Worm (Caenorhabditis elegans) whole organism, early embryonic: ENCODE results near the gene atad-3.

ENCODE experiments used
- B0310.2 ChIP-seq: sonication (generic microtip); optimal IDR thresholded peaks from 2 replicates; lab custom pipeline; 2016; ENCODE audit warnings: mild to moderate bottlenecking, missing genetic modification characterization, missing compliant biosample characterization
- F13C5.2 ChIP-seq: sonication (generic microtip); optimal IDR thresholded peaks from 2 replicates; lab custom pipeline; 2017; ENCODE audit warnings: mild to moderate bottlenecking, missing genetic modification characterization, inconsistent platforms, missing compliant biosample characterization
- aly-1 ChIP-seq: sonication (generic microtip); optimal IDR thresholded peaks from 2 replicates; lab custom pipeline; 2016; ENCODE audit warnings: missing genetic modification characterization, missing compliant biosample characterization
- ama-1 ChIP-seq: fragments of 150-350 bp; optimal IDR thresholded peaks from 2 replicates; lab custom pipeline; 2014
- ceh-13 ChIP-seq: fragments of 200-800 bp; sonication (Bioruptor generic); optimal IDR thresholded peaks from 2 replicates; lab custom pipeline; 2018; ENCODE audit warnings: mild to moderate bottlenecking, missing genetic modification characterization, missing compliant biosample characterization
- ceh-36 ChIP-seq: sonication (generic microtip); optimal IDR thresholded peaks from 2 replicates; lab custom pipeline; 2016; ENCODE audit warnings: missing genetic modification characterization, inconsistent platforms, missing compliant biosample characterization
- ets-7 ChIP-seq: sonication (generic microtip); optimal IDR thresholded peaks from 2 replicates; lab custom pipeline; 2016; ENCODE audit warnings: missing genotype, missing genetic modification characterization, missing compliant biosample characterization
- flt-1 ChIP-seq: fragments of 200-800 bp; sonication (Bioruptor generic); IDR thresholded peaks from 2 replicates; pipeline ENCODE4 v1.3.6; 2022; ENCODE audit warnings: missing genetic modification characterization, missing compliant biosample characterization
- hmbx-1 ChIP-seq: sonication (generic microtip); optimal IDR thresholded peaks from 2 replicates; lab custom pipeline; 2016; ENCODE audit warnings: mild to moderate bottlenecking, missing genetic modification characterization, missing compliant biosample characterization
- hmg-4 ChIP-seq: fragments of 200-800 bp; sonication (Bioruptor generic); optimal IDR thresholded peaks from 2 replicates; lab custom pipeline; 2018; ENCODE audit warnings: mild to moderate bottlenecking, missing genetic modification characterization, missing compliant biosample characterization
- hnd-1 ChIP-seq: sonication (generic microtip); optimal IDR thresholded peaks from 2 replicates; lab custom pipeline; 2016; ENCODE audit warnings: missing genetic modification characterization, missing compliant biosample characterization
- pes-1 ChIP-seq: fragments of 200-800 bp; sonication (Bioruptor generic); IDR thresholded peaks from 2 replicates; pipeline ENCODE4 v1.3.6; 2022; ENCODE audit warnings: missing genetic modification reagents, missing genetic modification characterization, missing compliant biosample characterization
- scrt-1 ChIP-seq: fragments of 200-800 bp; sonication (Bioruptor generic); IDR thresholded peaks from 2 replicates; pipeline ENCODE4 v1.3.6; 2022; ENCODE audit warnings: missing genetic modification characterization, missing compliant biosample characterization
- sea-1 ChIP-seq: fragments of 200-800 bp; sonication (Bioruptor generic); conservative IDR thresholded peaks from 2 replicates; pipeline ENCODE4 v1.3.6; 2022; ENCODE audit warnings: missing genetic modification characterization, missing compliant biosample characterization
- tbx-11 ChIP-seq: fragments of 200-800 bp; sonication (Bioruptor generic); IDR thresholded peaks from 2 replicates; pipeline ENCODE4 v1.3.6; 2022; ENCODE audit warnings: missing genetic modification characterization, missing compliant biosample characterization
- tbx-37 ChIP-seq: fragments of 200-800 bp; sonication (Bioruptor generic); conservative IDR thresholded peaks from 2 replicates; pipeline ENCODE4 v1.3.6; 2022; ENCODE audit warnings: missing genetic modification reagents, missing genetic modification characterization, missing compliant biosample characterization
- tra-4 ChIP-seq: sonication (generic microtip); optimal IDR thresholded peaks from 2 replicates; lab custom pipeline; 2017; ENCODE audit warnings: missing genetic modification characterization, missing compliant biosample characterization

The atad-3 gene

ce11 chrII:10270052-10270451 lies 21.3 kb downstream of the atad-3 start, which contains the start of gene F54B3.2:
TSS of gene F54B3.2 (minus strand) at chrII:10270152.
- TF ChIP-seq ceh-36 (tag; lab: Kevin White, UChicago): no peak
- no peak for TF ChIP-seq flt-1 (GFP tag; lab: Robert Waterston, UW)
- TF ChIP-seq B0310.2: no peak
- TF ChIP-seq ama-1 (lab: Kevin White, UChicago): no peak
- no peak for TF ChIP-seq ceh-13 (GFP tag; lab: Kevin White, UChicago)
- no peak for TF ChIP-seq pes-1 (GFP tag; lab: Robert Waterston, UW)
- TF ChIP-seq scrt-1 (GFP tag; lab: Robert Waterston, UW): no peak
- TF ChIP-seq tra-4: no peak
- no peak for TF ChIP-seq hmg-4
- no peak for TF ChIP-seq aly-1
- TF ChIP-seq tbx-37 (GFP tag; lab: Robert Waterston, UW): no peak
- TF ChIP-seq F13C5.2: no peak
- no peak for TF ChIP-seq hmbx-1 (tag; lab: Kevin White, UChicago)
- TF ChIP-seq ets-7 (tag; lab: Kevin White, UChicago): no peak
- TF ChIP-seq hnd-1 (tag; lab: Kevin White, UChicago): no peak
- TF ChIP-seq tbx-11 (GFP tag; lab: Robert Waterston, UW): no peak
- no peak for TF ChIP-seq sea-1

- TF ChIP-seq hnd-1 (tag; lab: Kevin White, UChicago): no peak
Observed at ce11 chrII:10271093-10271492, 22.3 kb downstream of the atad-3 start, which contains the start of gene F54B3.4. TSS of gene F54B3.4 (minus strand) at chrII:10271193.

DNA sequence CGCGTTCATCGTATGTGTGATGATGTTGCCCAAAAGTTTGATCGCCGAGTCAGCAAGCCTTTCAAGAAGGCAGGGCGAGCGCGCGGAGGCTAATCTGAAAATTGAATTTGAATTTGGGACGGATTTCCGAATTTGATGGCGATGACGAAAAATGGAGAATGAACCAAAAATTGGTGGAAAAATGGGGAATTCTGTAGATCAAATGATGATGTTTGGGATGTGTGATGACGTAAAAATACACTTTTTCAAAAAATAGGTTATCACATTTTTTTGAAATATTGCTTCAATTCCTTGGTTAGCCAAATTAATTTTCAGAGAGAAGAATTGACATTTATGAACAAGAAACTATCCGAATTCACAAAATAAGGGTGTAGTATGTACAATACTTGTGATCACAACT lies 30.8 kb downstream of the atad-3 start, which contains the start of gene ZK971.1:
ZK971.1 (minus strand) TSS at position 101 of the 400 bp plus-strand sequence.
- TF ChIP-seq hmbx-1 (tag; lab: Kevin White, UChicago): no peak
- no peak for TF ChIP-seq tbx-11 (GFP tag; lab: Robert Waterston, UW)
- no peak for TF ChIP-seq hmg-4
- no peak for TF ChIP-seq ceh-36 (tag; lab: Kevin White, UChicago)
- no peak for TF ChIP-seq scrt-1 (GFP tag; lab: Robert Waterston, UW)
- no peak for TF ChIP-seq aly-1
- TF ChIP-seq flt-1 (GFP tag; lab: Robert Waterston, UW): no peak
- no peak for TF ChIP-seq sea-1
- no peak for TF ChIP-seq F13C5.2

- TF ChIP-seq scrt-1 (GFP tag; lab: Robert Waterston, UW) (no peak), tbx-11 (GFP tag; lab: Robert Waterston, UW) (no peak), flt-1 (GFP tag; lab: Robert Waterston, UW) (no peak), tra-4 (no peak)
Observed at ce11 chrII:10281674-10282073, 32.9 kb downstream of the atad-3 start.

DNA sequence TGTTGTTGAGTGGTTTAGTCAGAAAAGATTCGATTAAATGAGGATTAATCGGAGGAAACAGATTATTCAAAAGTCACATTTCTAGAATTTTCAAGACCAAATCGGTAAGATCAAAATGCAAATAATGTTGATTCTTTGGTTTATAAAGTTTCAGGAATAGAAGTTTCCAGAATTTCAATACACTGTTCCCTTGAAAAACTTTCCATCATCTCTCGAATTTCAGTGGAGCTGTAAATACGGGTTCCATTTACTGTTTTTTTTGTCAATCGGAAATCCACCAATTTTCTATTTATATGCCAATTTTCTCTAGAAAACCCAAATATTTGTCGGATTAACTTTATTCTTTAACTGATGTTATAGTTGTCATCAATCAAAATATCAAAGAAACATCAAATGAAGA lies 34.4 kb downstream of the atad-3 start:
- TF ChIP-seq tra-4 (no peak), F13C5.2 (no peak), ceh-36 (tag; lab: Kevin White, UChicago) (no peak), sea-1 (no peak), ets-7 (tag; lab: Kevin White, UChicago) (no peak), ceh-13 (GFP tag; lab: Kevin White, UChicago) (no peak), tbx-37 (GFP tag; lab: Robert Waterston, UW) (no peak), pes-1 (GFP tag; lab: Robert Waterston, UW) (no peak), scrt-1 (GFP tag; lab: Robert Waterston, UW) (no peak), flt-1 (GFP tag; lab: Robert Waterston, UW) (no peak), hnd-1 (tag; lab: Kevin White, UChicago) (no peak), B0310.2 (no peak), tbx-11 (GFP tag; lab: Robert Waterston, UW) (no peak), aly-1 (no peak), hmbx-1 (tag; lab: Kevin White, UChicago) (no peak), ama-1 (lab: Kevin White, UChicago) (no peak), hmg-4 (no peak)

DNA sequence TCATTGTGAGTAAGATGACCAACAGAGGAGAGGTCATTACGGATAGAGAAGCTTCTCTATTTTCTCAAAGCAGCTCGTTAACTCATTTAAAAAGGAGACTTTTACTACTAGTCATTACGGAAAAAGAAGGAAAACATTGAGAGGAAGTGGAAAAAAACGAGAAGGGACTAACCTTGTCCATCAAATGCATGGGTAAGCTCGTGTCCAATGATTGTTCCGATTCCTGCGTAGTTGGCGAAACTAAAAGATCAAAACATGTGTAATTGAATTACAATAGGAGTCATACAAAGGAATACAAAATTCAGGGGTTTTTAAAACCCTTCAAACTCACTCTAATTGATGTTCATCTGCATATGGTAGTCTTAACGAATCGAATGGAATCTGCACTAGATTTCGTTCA lies 36.2 kb downstream of the atad-3 start:
- TF ChIP-seq hmg-4: no peak
- TF ChIP-seq pes-1 (GFP tag; lab: Robert Waterston, UW): no peak
- TF ChIP-seq ets-7 (tag; lab: Kevin White, UChicago): no peak
- TF ChIP-seq B0310.2: no peak
- no peak for TF ChIP-seq tra-4
- no peak for TF ChIP-seq ceh-36 (tag; lab: Kevin White, UChicago)

- TF ChIP-seq sea-1 (no peak), hmg-4 (no peak), hmbx-1 (tag; lab: Kevin White, UChicago) (no peak), tbx-11 (GFP tag; lab: Robert Waterston, UW) (no peak), ets-7 (tag; lab: Kevin White, UChicago) (no peak), F13C5.2 (no peak), ceh-13 (GFP tag; lab: Kevin White, UChicago) (no peak), aly-1 (no peak), tbx-37 (GFP tag; lab: Robert Waterston, UW) (no peak)
Observed at ce11 chrII:10288926-10289325, 40.1 kb downstream of the atad-3 start.

DNA sequence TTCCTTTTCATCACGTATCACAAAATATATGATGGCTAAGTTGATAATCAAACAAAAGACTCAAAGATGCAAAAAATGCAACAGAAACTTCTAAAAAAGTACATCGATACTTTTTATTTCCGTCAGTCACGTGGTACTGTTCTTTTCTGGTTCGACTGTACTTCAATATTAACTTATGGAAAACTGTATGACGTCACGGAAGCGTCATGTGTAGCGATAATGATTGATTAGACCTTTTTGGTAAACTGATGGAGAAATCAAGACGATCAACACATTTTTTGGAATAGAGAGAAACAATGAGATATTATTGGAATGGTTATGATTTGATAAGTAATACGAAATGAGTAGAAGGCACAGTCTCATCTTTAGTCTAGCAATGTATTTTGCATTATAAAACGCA lies 45.5 kb downstream of the atad-3 start:
- TF ChIP-seq B0310.2 (no peak), hmbx-1 (tag; lab: Kevin White, UChicago) (no peak), ceh-13 (GFP tag; lab: Kevin White, UChicago) (no peak), ets-7 (tag; lab: Kevin White, UChicago) (no peak), hnd-1 (tag; lab: Kevin White, UChicago) (no peak), scrt-1 (GFP tag; lab: Robert Waterston, UW) (no peak), ceh-36 (tag; lab: Kevin White, UChicago) (no peak), sea-1 (no peak), hmg-4 (no peak), flt-1 (GFP tag; lab: Robert Waterston, UW) (no peak), F13C5.2 (no peak), tra-4 (no peak), pes-1 (GFP tag; lab: Robert Waterston, UW) (no peak), tbx-37 (GFP tag; lab: Robert Waterston, UW) (no peak), ama-1 (lab: Kevin White, UChicago) (no peak), tbx-11 (GFP tag; lab: Robert Waterston, UW) (no peak), aly-1 (no peak)
